Worm (Caenorhabditis elegans) whole organism, young adult: ENCODE measurements around the gene R04A9.9.

Experiments used
- F22D6.2 ChIP-seq: sonication (generic microtip); optimal IDR thresholded peaks from 2 replicates; lab custom pipeline; 2016; ENCODE audit warnings: mild to moderate bottlenecking, missing genetic modification characterization, missing compliant biosample characterization
- F39B2.1 ChIP-seq: fragments of 200-800 bp; sonication (Bioruptor generic); IDR thresholded peaks from 2 replicates; pipeline ENCODE4 v1.3.6; 2022; ENCODE audit warnings: missing genetic modification reagents, missing genetic modification characterization, missing compliant biosample characterization
- athp-1 ChIP-seq: sonication (generic microtip); optimal IDR thresholded peaks from 2 replicates; lab custom pipeline; 2017; ENCODE audit warnings: mild to moderate bottlenecking, missing genetic modification characterization, missing compliant biosample characterization
- bed-2 ChIP-seq: fragments of 200-800 bp; sonication (Bioruptor generic); IDR thresholded peaks from 2 replicates; pipeline ENCODE4 v1.3.6; 2022; ENCODE audit warnings: missing genetic modification reagents, missing genetic modification characterization, missing compliant biosample characterization
- dox-1 ChIP-seq: fragments of 200-800 bp; sonication (Bioruptor generic); IDR thresholded peaks from 2 replicates; pipeline ENCODE4 v1.3.6; 2022; ENCODE audit warnings: missing genetic modification reagents, missing genetic modification characterization, missing compliant biosample characterization
- efl-1 ChIP-seq: fragments of 150-350 bp; optimal IDR thresholded peaks from 2 replicates; lab custom pipeline; 2014; ENCODE audit warnings: missing biosample characterization, missing genetic modification reagents, missing genetic modification characterization
- hlh-26 ChIP-seq: fragments of 200-800 bp; sonication (Bioruptor generic); conservative IDR thresholded peaks from 2 replicates; pipeline ENCODE4 v1.3.6; 2022; ENCODE audit warnings: missing genetic modification reagents, missing genetic modification characterization, missing compliant biosample characterization
- lin-26 ChIP-seq: fragments of 200-800 bp; sonication (Bioruptor generic); IDR thresholded peaks from 2 replicates; pipeline ENCODE4 v1.3.6; 2022; ENCODE audit warnings: missing genetic modification reagents, missing genetic modification characterization, missing compliant biosample characterization
- madf-10 ChIP-seq: sonication (generic microtip); optimal IDR thresholded peaks from 2 replicates; lab custom pipeline; 2016; ENCODE audit warnings: mild to moderate bottlenecking, missing genetic modification characterization, missing compliant biosample characterization
- pha-4 ChIP-seq: fragments of 150-350 bp; sonication (generic microtip); optimal IDR thresholded peaks from 2 replicates; lab custom pipeline; 2014; ENCODE audit warnings: missing biosample characterization, missing genetic modification reagents, missing genetic modification characterization
- snpc-4 ChIP-seq, 5 experiments: fragments of 150-350 bp in 1 of 5; sonication (generic microtip) in 4 of 5; optimal IDR thresholded peaks; 2 replicates each; lab custom pipeline; 2014 to 2018; ENCODE audit warnings: missing genetic modification characterization in 5 of 5, missing biosample characterization in 3 of 5, antibody characterized with exemption in 2 of 5, mild to moderate bottlenecking in 2 of 5, missing compliant biosample characterization in 2 of 5, missing genotype in 2 of 5, moderate library complexity in 2 of 5, missing genetic modification reagents in 1 of 5
- unc-62 ChIP-seq: fragments of 150-350 bp; optimal IDR thresholded peaks from 2 replicates; lab custom pipeline; 2014; ENCODE audit warnings: missing biosample characterization, missing genetic modification reagents, missing genetic modification characterization

ce11 chrX:402951-403350, 12.6 kb upstream of the R04A9.9 start:
- TF ChIP-seq madf-10 (no peak), lin-26 (no peak), pha-4 (tag; lab: Kevin White, UChicago) (no peak), bed-2 (no peak), dox-1 (no peak), unc-62 (GFP tag; lab: Kevin White, UChicago) (no peak), snpc-4 (GFP tag; optimal IDR thresholded peaks at IDR 0.05; lab: Kevin White, UChicago) (no peak), snpc-4 (tag; optimal IDR thresholded peaks at IDR 0.05; lab: Kevin White, UChicago) (no peak), F22D6.2 (tag; lab: Kevin White, UChicago) (no peak), athp-1 (no peak), efl-1 (no peak), hlh-26 (GFP tag; lab: Robert Waterston, UW) (no peak), F39B2.1 (GFP tag; lab: Robert Waterston, UW) (no peak)
